Fruit fly (Drosophila melanogaster) whole organism, embryonic: Measurements from ENCODE around the gene CG4957.

Experiments
- Aef1 ChIP-seq: fragments of 200-800 bp; sonication (Bioruptor generic); IDR thresholded peaks from 3 replicates; pipeline ENCODE4 v1.3.6; 2022; ENCODE audit warnings: missing biosample characterization, missing genetic modification characterization
- CG10462 ChIP-seq: fragments of 200-800 bp; sonication (Bioruptor generic); optimal IDR thresholded peaks from 2 replicates; lab custom pipeline; 2016; ENCODE audit warnings: missing biosample characterization, missing genetic modification characterization
- CG11456 ChIP-seq: fragments of 200-800 bp; sonication (Bioruptor generic); IDR thresholded peaks from 3 replicates; pipeline ENCODE4 v1.3.6; 2022; ENCODE audit warnings: missing biosample characterization, missing genetic modification characterization
- CG5180 ChIP-seq: fragments of 200-800 bp; sonication (Bioruptor generic); optimal IDR thresholded peaks from 3 replicates; lab custom pipeline; 2017; ENCODE audit warnings: missing biosample characterization, missing genetic modification characterization, mild to moderate bottlenecking, moderate library complexity, missing genetic modification reagents
- HLH54F ChIP-seq: fragments of 200-800 bp; sonication (Bioruptor generic); optimal IDR thresholded peaks from 3 replicates; lab custom pipeline; 2016; ENCODE audit warnings: missing biosample characterization, missing genetic modification characterization
- Lpt ChIP-seq: fragments of >200 bp; optimal IDR thresholded peaks from 2 replicates; lab custom pipeline; 2018; ENCODE audit warnings: missing biosample characterization, missing genetic modification characterization
- Med ChIP-seq: fragments of 200-800 bp; sonication (Bioruptor generic); peaks from one replicate; lab custom pipeline; 2016; ENCODE audit warnings: missing biosample characterization, missing genetic modification characterization, mild to moderate bottlenecking, inconsistent platforms, moderate library complexity
- Myb ChIP-seq: fragments of 200-800 bp; sonication (Bioruptor generic); optimal IDR thresholded peaks from 2 replicates; lab custom pipeline; 2016; ENCODE audit warnings: missing biosample characterization, missing genetic modification characterization
- Sry-δ ChIP-seq: fragments of 200-800 bp; sonication (Bioruptor generic); optimal IDR thresholded peaks from 2 replicates; lab custom pipeline; 2016; ENCODE audit warnings: missing biosample characterization, missing genetic modification characterization
- gem ChIP-seq: fragments of 200-800 bp; sonication (Bioruptor generic); optimal IDR thresholded peaks from 2 replicates; lab custom pipeline; 2019; ENCODE audit warnings: missing biosample characterization, mild to moderate bottlenecking, missing genetic modification characterization, moderate library complexity
- ind ChIP-seq: fragments of 200-800 bp; sonication (Bioruptor generic); optimal IDR thresholded peaks from 3 replicates; lab custom pipeline; 2016; ENCODE audit warnings: missing biosample characterization, missing genetic modification characterization

- TF ChIP-seq Lpt (GFP tag; lab: Kevin White, UChicago) (no peak), Med (GFP tag; lab: Kevin White, UChicago) (no peak), ind (GFP tag; lab: Kevin White, UChicago) (no peak), Sry-δ (GFP tag; lab: Kevin White, UChicago) (no peak), Aef1 (no peak), HLH54F (no peak), CG10462 (GFP tag; lab: Kevin White, UChicago) (no peak), Myb (no peak), CG5180 (GFP tag; lab: Kevin White, UChicago) (no peak), gem (tag; lab: Kevin White, UChicago) (no peak), CG11456 (GFP tag; lab: Robert Waterston, UW) (no peak)
Observed at dm6 chr2L:10280772-10281171, 12.1 kb downstream of the CG4957 start, which contains the start of gene CG34043.
